Worm (Caenorhabditis elegans) whole organism, late embryonic: ENCODE data around the gene C14C11.2.

Experiments used
- C38D4.7 ChIP-seq: fragments of 200-800 bp; sonication (Bioruptor generic); optimal IDR thresholded peaks from 2 replicates; lab custom pipeline; 2018; ENCODE audit warnings: mild to moderate bottlenecking, missing genetic modification characterization, moderate library complexity, missing compliant biosample characterization
- F13H6.1 ChIP-seq: sonication (generic microtip); optimal IDR thresholded peaks from 2 replicates; lab custom pipeline; 2016; ENCODE audit warnings: missing genetic modification characterization, missing compliant biosample characterization
- K02D7.2 ChIP-seq: sonication (generic microtip); optimal IDR thresholded peaks from 2 replicates; lab custom pipeline; 2017; ENCODE audit warnings: mild to moderate bottlenecking, missing genetic modification characterization, missing compliant biosample characterization
- K09A11.1 ChIP-seq: sonication (generic microtip); optimal IDR thresholded peaks from 2 replicates; lab custom pipeline; 2017; ENCODE audit warnings: antibody characterized with exemption, mild to moderate bottlenecking, missing genetic modification characterization, missing compliant biosample characterization; ENCODE audit not compliant: insufficient read depth
- ceh-14 ChIP-seq: sonication (generic microtip); optimal IDR thresholded peaks from 2 replicates; lab custom pipeline; 2016; ENCODE audit warnings: missing genotype, missing genetic modification characterization, missing compliant biosample characterization
- ceh-19 ChIP-seq: fragments of 200-800 bp; sonication (Bioruptor generic); optimal IDR thresholded peaks from 2 replicates; lab custom pipeline; 2018; ENCODE audit warnings: mild to moderate bottlenecking, missing genetic modification characterization, missing compliant biosample characterization
- ceh-34 ChIP-seq: sonication (generic microtip); optimal IDR thresholded peaks from 2 replicates; lab custom pipeline; 2016; ENCODE audit warnings: mild to moderate bottlenecking, missing genetic modification characterization, missing compliant biosample characterization
- ceh-45 ChIP-seq: fragments of 200-800 bp; sonication (Bioruptor generic); IDR thresholded peaks from 2 replicates; pipeline ENCODE4 v1.3.6; 2022; ENCODE audit warnings: missing genetic modification reagents, missing genetic modification characterization, missing compliant biosample characterization
- ceh-6 ChIP-seq: fragments of 200-800 bp; sonication (Bioruptor generic); optimal IDR thresholded peaks from 2 replicates; lab custom pipeline; 2018; ENCODE audit warnings: mild to moderate bottlenecking, missing genetic modification characterization, missing compliant biosample characterization
- che-1 ChIP-seq: sonication (generic microtip); optimal IDR thresholded peaks from 2 replicates; lab custom pipeline; 2016; ENCODE audit warnings: mild to moderate bottlenecking, missing genetic modification characterization, missing compliant biosample characterization
- dmd-4 ChIP-seq: sonication (generic microtip); optimal IDR thresholded peaks from 2 replicates; lab custom pipeline; 2016; ENCODE audit warnings: borderline replicate concordance, missing genetic modification characterization, missing compliant biosample characterization
- dve-1 ChIP-seq: sonication (generic microtip); optimal IDR thresholded peaks from 2 replicates; lab custom pipeline; 2017; ENCODE audit warnings: antibody characterized with exemption, mild to moderate bottlenecking, missing genetic modification characterization, missing compliant biosample characterization
- elt-4 ChIP-seq: sonication (generic microtip); optimal IDR thresholded peaks from 2 replicates; lab custom pipeline; 2016; ENCODE audit warnings: missing genetic modification characterization, missing compliant biosample characterization
- gmeb-2 ChIP-seq: sonication (generic microtip); optimal IDR thresholded peaks from 2 replicates; lab custom pipeline; 2016; ENCODE audit warnings: missing genetic modification characterization, inconsistent platforms, missing compliant biosample characterization
- hlh-13 ChIP-seq: fragments of 200-800 bp; sonication (Bioruptor generic); optimal IDR thresholded peaks from 2 replicates; lab custom pipeline; 2018; ENCODE audit warnings: mild to moderate bottlenecking, missing genetic modification characterization, missing compliant biosample characterization
- hlh-15 ChIP-seq: sonication (generic microtip); optimal IDR thresholded peaks from 2 replicates; lab custom pipeline; 2016; ENCODE audit warnings: missing genetic modification characterization, missing compliant biosample characterization
- lim-6 ChIP-seq: sonication (generic microtip); optimal IDR thresholded peaks from 2 replicates; lab custom pipeline; 2016; ENCODE audit warnings: missing genetic modification characterization, missing compliant biosample characterization
- madf-2 ChIP-seq: sonication (generic microtip); optimal IDR thresholded peaks from 2 replicates; lab custom pipeline; 2017; ENCODE audit warnings: missing genetic modification characterization, missing compliant biosample characterization
- nfya-1 ChIP-seq: sonication (generic microtip); optimal IDR thresholded peaks from 2 replicates; lab custom pipeline; 2017; ENCODE audit warnings: missing genetic modification characterization, mild to moderate bottlenecking, missing compliant biosample characterization, antibody characterized with exemption, moderate library complexity
- nhr-232 ChIP-seq: sonication (generic microtip); optimal IDR thresholded peaks from 2 replicates; lab custom pipeline; 2016; ENCODE audit warnings: missing genetic modification characterization, missing compliant biosample characterization
- odd-2 ChIP-seq: sonication (generic microtip); optimal IDR thresholded peaks from 2 replicates; lab custom pipeline; 2017; ENCODE audit warnings: antibody characterized with exemption, mild to moderate bottlenecking, missing genetic modification characterization, missing compliant biosample characterization
- pat-9 ChIP-seq: fragments of 200-800 bp; sonication (Bioruptor generic); optimal IDR thresholded peaks from 2 replicates; lab custom pipeline; 2018; ENCODE audit warnings: mild to moderate bottlenecking, missing genetic modification characterization, moderate library complexity, missing compliant biosample characterization
- pax-1 ChIP-seq: fragments of 150-350 bp; optimal IDR thresholded peaks from 2 replicates; lab custom pipeline; 2014; ENCODE audit warnings: missing biosample characterization, missing genetic modification characterization
- pha-4 ChIP-seq: fragments of 150-350 bp; optimal IDR thresholded peaks from 2 replicates; lab custom pipeline; 2018; ENCODE audit warnings: missing biosample characterization, missing genetic modification reagents, missing genetic modification characterization
- pqm-1 ChIP-seq: sonication (generic microtip); optimal IDR thresholded peaks from 2 replicates; lab custom pipeline; 2016; ENCODE audit warnings: missing genetic modification characterization, missing compliant biosample characterization
- pros-1 ChIP-seq: fragments of 150-350 bp; optimal IDR thresholded peaks from 2 replicates; lab custom pipeline; 2014; ENCODE audit warnings: missing biosample characterization, missing genetic modification reagents, missing genetic modification characterization
- ref-2 ChIP-seq: sonication (generic microtip); optimal IDR thresholded peaks from 2 replicates; lab custom pipeline; 2016; ENCODE audit warnings: missing genetic modification characterization, missing compliant biosample characterization
- rnt-1 ChIP-seq: sonication (generic microtip); optimal IDR thresholded peaks from 2 replicates; lab custom pipeline; 2016; ENCODE audit warnings: missing genetic modification characterization, missing compliant biosample characterization
- sox-2 ChIP-seq: fragments of 200-800 bp; sonication (Bioruptor generic); IDR thresholded peaks from 2 replicates; pipeline ENCODE4 v1.3.6; 2022; ENCODE audit warnings: missing genetic modification reagents, missing genetic modification characterization, missing compliant biosample characterization
- sox-4 ChIP-seq: sonication (generic microtip); optimal IDR thresholded peaks from 2 replicates; lab custom pipeline; 2017; ENCODE audit warnings: mild to moderate bottlenecking, missing genetic modification characterization, inconsistent platforms, missing compliant biosample characterization
- syd-9 ChIP-seq: sonication (generic microtip); optimal IDR thresholded peaks from 2 replicates; lab custom pipeline; 2016; ENCODE audit warnings: mild to moderate bottlenecking, missing genetic modification characterization, moderate library complexity, missing compliant biosample characterization
- tbx-2 ChIP-seq: sonication (generic microtip); optimal IDR thresholded peaks from 2 replicates; lab custom pipeline; 2016; ENCODE audit warnings: missing genetic modification characterization, missing compliant biosample characterization
- unc-3 ChIP-seq, 2 experiments: fragments of 200-800 bp in 1 of 2; sonication (Bioruptor generic) in 1 of 2; sonication (generic microtip) in 1 of 2; conservative IDR thresholded peaks in 1 of 2; optimal IDR thresholded peaks in 1 of 2; 2 replicates each; pipeline versions ENCODE4 v1.3.6 to Lab custom; 2016 to 2022; ENCODE audit warnings: missing compliant biosample characterization in 2 of 2, missing genetic modification characterization in 2 of 2, missing genetic modification reagents in 1 of 2
- unc-55 ChIP-seq: sonication (generic microtip); optimal IDR thresholded peaks from 2 replicates; lab custom pipeline; 2017; ENCODE audit warnings: missing biosample characterization, missing genetic modification reagents, missing genetic modification characterization
- unc-86 ChIP-seq: sonication (generic microtip); optimal IDR thresholded peaks from 2 replicates; lab custom pipeline; 2016; ENCODE audit warnings: missing genetic modification characterization, missing compliant biosample characterization

The C14C11.2 gene

ce11 chrV:5667337-5667736 is 6.4 kb downstream of the C14C11.2 start:
- TF ChIP-seq ceh-19 (GFP tag; lab: Kevin White, UChicago) (no peak), sox-2 (GFP tag; lab: Robert Waterston, UW) (no peak), dmd-4 (tag; lab: Kevin White, UChicago) (no peak), pax-1 (no peak), che-1 (tag; lab: Kevin White, UChicago) (no peak), hlh-15 (tag; lab: Kevin White, UChicago) (no peak), tbx-2 (tag; lab: Kevin White, UChicago) (no peak), unc-55 (GFP tag; lab: Kevin White, UChicago) (no peak), dve-1 (tag; lab: Kevin White, UChicago) (no peak), nfya-1 (tag; lab: Kevin White, UChicago) (no peak), ref-2 (no peak), rnt-1 (tag; lab: Kevin White, UChicago) (no peak), ceh-34 (no peak), syd-9 (no peak), madf-2 (tag; lab: Kevin White, UChicago) (no peak), pqm-1 (tag; lab: Kevin White, UChicago) (no peak), ceh-6 (GFP tag; lab: Kevin White, UChicago) (no peak), unc-86 (tag; lab: Kevin White, UChicago) (no peak), nhr-232 (tag; lab: Kevin White, UChicago) (no peak)

DNA sequence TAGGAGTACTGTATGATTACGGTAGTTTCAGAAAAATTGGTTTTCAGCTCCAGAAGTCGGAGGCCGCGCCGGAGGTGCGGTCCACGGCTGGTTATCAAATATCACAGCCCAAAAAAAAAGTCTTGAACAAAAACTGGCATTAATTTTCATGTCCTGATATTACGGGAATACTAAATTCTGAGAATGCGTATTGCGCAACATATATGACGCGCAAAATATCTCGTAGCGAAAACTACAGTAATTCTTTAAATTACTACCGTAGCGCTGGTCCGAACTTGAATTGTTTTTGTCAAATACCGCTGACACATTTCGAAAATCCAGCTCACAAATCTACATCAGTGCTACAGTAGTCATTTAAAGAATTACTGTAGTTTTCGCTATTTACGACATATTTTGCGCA is 8.0 kb downstream of the C14C11.2 start:
- TF ChIP-seq ceh-34, result no peak
- TF ChIP-seq ref-2, result no peak
- no peak for TF ChIP-seq unc-86 (tag; lab: Kevin White, UChicago)
- no peak for TF ChIP-seq K09A11.1 (tag; lab: Kevin White, UChicago)
- no peak for TF ChIP-seq hlh-13 (GFP tag; lab: Kevin White, UChicago)
- no peak for TF ChIP-seq C38D4.7 (GFP tag; lab: Kevin White, UChicago)
- no peak for TF ChIP-seq elt-4 (tag; lab: Kevin White, UChicago)
- TF ChIP-seq pat-9 (tag; lab: Kevin White, UChicago), result no peak
- TF ChIP-seq sox-4 (tag; lab: Kevin White, UChicago), result no peak
- no peak for TF ChIP-seq unc-3 (GFP tag; conservative IDR thresholded peaks at IDR 0.05; lab: Robert Waterston, UW)
- no peak for TF ChIP-seq unc-3 (tag; optimal IDR thresholded peaks at IDR 0.05; lab: Kevin White, UChicago)
- no peak for TF ChIP-seq gmeb-2 (tag; lab: Kevin White, UChicago)
- no peak for TF ChIP-seq ceh-6 (GFP tag; lab: Kevin White, UChicago)
- no peak for TF ChIP-seq odd-2
- no peak for TF ChIP-seq ceh-14

- TF ChIP-seq elt-4 (tag; lab: Kevin White, UChicago) (no peak), F13H6.1 (tag; lab: Kevin White, UChicago) (no peak), pha-4 (no peak), ceh-14 (no peak), pros-1 (no peak), ceh-19 (GFP tag; lab: Kevin White, UChicago) (no peak), gmeb-2 (tag; lab: Kevin White, UChicago) (no peak), pqm-1 (tag; lab: Kevin White, UChicago) (no peak), ceh-45 (GFP tag; lab: Robert Waterston, UW) (no peak), odd-2 (no peak), K02D7.2 (tag; lab: Kevin White, UChicago) (no peak), unc-55 (GFP tag; lab: Kevin White, UChicago) (no peak), che-1 (tag; lab: Kevin White, UChicago) (no peak)
These were observed 11.3 kb downstream of the C14C11.2 start for ce11 chrV:5672270-5672669.

DNA sequence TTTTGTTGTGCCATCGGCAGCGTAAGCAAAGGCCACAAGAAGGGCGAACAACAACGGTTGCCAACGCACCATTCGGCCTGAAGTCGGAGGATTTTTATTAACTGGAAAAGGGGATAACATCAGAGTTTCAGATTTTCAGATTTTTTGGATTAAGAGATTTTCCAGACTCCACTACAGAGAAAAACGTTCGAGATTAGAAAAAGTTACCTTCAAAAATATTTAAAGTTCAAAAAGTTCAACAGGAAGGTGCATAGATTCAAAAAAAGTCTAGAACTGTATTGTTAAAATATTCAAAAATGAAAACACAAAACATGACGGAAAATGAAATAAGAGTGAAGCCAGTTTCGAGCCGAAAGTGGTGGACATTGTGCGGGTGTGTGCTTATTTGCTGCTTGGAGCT is 15.1 kb downstream of the C14C11.2 start, which contains the start of gene pqn-13:
Gene pqn-13, minus strand, starts transcription at position 101 of the 400 bp plus-strand sequence.
- no peak for TF ChIP-seq lim-6
- TF ChIP-seq hlh-13 (GFP tag; lab: Kevin White, UChicago), result no peak
